Worm (Caenorhabditis elegans) whole organism, L4/young adult: ENCODE data around the gene acp-5.

ENCODE experiments used
- dao-5 ChIP-seq: sonication (generic microtip); optimal IDR thresholded peaks from 2 replicates; lab custom pipeline; 2016; ENCODE audit warnings: missing genotype, missing genetic modification characterization, moderate library complexity, missing compliant biosample characterization
- him-1 ChIP-seq: sonication (generic microtip); optimal IDR thresholded peaks from 2 replicates; lab custom pipeline; 2016; ENCODE audit warnings: missing genotype, missing genetic modification reagents, missing genetic modification characterization, missing compliant biosample characterization

- no peak for TF ChIP-seq him-1
- TF ChIP-seq dao-5, result no peak
These were observed 7.4 kb upstream of the acp-5 start, which contains the start of gene hbl-1 for ce11 chrX:5821842-5822241.
